Worm (Caenorhabditis elegans): ENCODE measurements around the gene fos-1.

DNA sequence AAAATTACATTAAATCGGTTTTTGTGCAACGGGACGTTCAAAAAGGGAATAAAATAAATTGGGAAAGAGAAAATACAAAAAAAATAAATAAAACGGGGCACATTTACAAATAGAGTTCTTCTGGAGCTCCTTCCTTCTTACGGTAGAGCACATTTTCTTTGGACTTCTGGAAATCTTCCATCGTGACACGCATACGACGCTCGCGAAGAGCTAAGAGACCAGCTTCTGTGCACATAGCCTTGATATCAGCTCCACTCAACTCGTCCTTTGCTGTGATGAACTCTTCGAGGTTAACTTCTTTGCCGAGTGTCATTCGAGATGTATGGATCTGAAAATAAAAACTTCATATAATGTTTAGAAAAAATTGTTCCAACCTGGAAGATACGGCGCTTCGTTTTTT is 12.7 kb downstream of the fos-1 start:
- TF ChIP-seq ama-1 (optimal IDR thresholded peaks at IDR 0.05) (no peak), flt-1 (GFP tag; IDR thresholded peaks at IDR 0.05) (no peak)
